Worm (Caenorhabditis elegans) whole organism, L1 larva: Measurements from ENCODE around the gene F33C8.4.

Experiments used
- dpl-1 ChIP-seq, 3 experiments: fragments of 150-350 bp in 2 of 3; sonication (generic microtip) in 1 of 3; optimal IDR thresholded peaks; 2 replicates each; lab custom pipeline; 2014 to 2017; ENCODE audit warnings: missing biosample characterization in 3 of 3, missing genetic modification characterization in 3 of 3, missing genetic modification reagents in 3 of 3
- fos-1 ChIP-seq: fragments of 150-350 bp; optimal IDR thresholded peaks from 2 replicates; lab custom pipeline; 2014; ENCODE audit warnings: missing biosample characterization, missing genetic modification characterization
- lin-35 ChIP-seq, 2 experiments: fragments of 150-350 bp; optimal IDR thresholded peaks; 2 replicates each; lab custom pipeline; 2014; ENCODE audit warnings: missing biosample characterization in 2 of 2, missing genetic modification characterization in 2 of 2, missing genetic modification reagents in 2 of 2
- mep-1 ChIP-seq: fragments of 150-350 bp; optimal IDR thresholded peaks from 2 replicates; lab custom pipeline; 2014; ENCODE audit warnings: missing biosample characterization, missing genetic modification characterization
- nhr-11 ChIP-seq: fragments of 150-350 bp; optimal IDR thresholded peaks from 2 replicates; lab custom pipeline; 2014; ENCODE audit warnings: missing biosample characterization, missing genetic modification characterization
- nhr-71 ChIP-seq: sonication (generic microtip); optimal IDR thresholded peaks from 2 replicates; lab custom pipeline; 2016; ENCODE audit warnings: mild to moderate bottlenecking, missing genetic modification characterization, moderate library complexity, missing compliant biosample characterization
- pqm-1 ChIP-seq: sonication (generic microtip); optimal IDR thresholded peaks from 3 replicates; lab custom pipeline; 2017; ENCODE audit warnings: missing biosample characterization, missing genetic modification characterization
- sox-4 ChIP-seq: sonication (generic microtip); optimal IDR thresholded peaks from 2 replicates; lab custom pipeline; 2016; ENCODE audit warnings: missing genetic modification characterization, missing compliant biosample characterization
- ztf-11 ChIP-seq, 2 experiments: sonication (generic microtip); optimal IDR thresholded peaks; 2 replicates each; lab custom pipeline; 2016 to 2017; ENCODE audit warnings: missing genetic modification characterization in 2 of 2, missing biosample characterization in 1 of 2, missing compliant biosample characterization in 1 of 2

DNA sequence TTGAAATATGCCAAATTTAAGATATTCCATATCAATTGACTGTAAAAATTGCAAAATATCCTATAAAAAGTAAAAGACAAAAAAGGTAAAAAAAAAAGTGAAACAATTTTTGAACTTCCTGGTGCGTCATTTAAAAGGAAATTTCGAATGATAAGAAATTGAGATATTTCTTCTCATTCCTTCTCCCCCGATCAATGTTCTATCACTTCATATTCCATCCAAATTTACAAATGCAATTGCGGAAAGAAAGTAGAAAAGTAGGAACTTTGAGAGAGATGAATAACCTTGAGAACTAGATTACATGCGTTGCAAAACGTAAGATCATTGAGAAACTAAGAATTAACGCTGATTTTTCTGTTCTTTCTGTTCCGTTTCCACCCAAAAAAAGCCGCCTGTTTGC lies 22.5 kb upstream of the F33C8.4 start:
- TF ChIP-seq sox-4 (no peak), nhr-71 (tag; lab: Kevin White, UChicago) (no peak), lin-35 (GFP tag; optimal IDR thresholded peaks at IDR 0.05; lab: Kevin White, UChicago) (no peak), nhr-11 (no peak), ztf-11 (tag; optimal IDR thresholded peaks at IDR 0.05; lab: Kevin White, UChicago) (no peak), mep-1 (tag; lab: Kevin White, UChicago) (no peak), dpl-1 (GFP tag; optimal IDR thresholded peaks at IDR 0.05; lab: Kevin White, UChicago) (no peak), pqm-1 (tag; lab: Kevin White, UChicago) (no peak), fos-1 (tag; lab: Kevin White, UChicago) (no peak)
